Fruit fly (Drosophila melanogaster) whole organism, embryonic: ENCODE results near the gene a10.

Source experiments
- Antp ChIP-seq: fragments of 200-800 bp; sonication (Bioruptor generic); optimal IDR thresholded peaks from 3 replicates; lab custom pipeline; 2016; ENCODE audit warnings: missing biosample characterization, missing genetic modification characterization
- BtbVII ChIP-seq: fragments of 200-800 bp; sonication (Bioruptor generic); optimal IDR thresholded peaks from 3 replicates; lab custom pipeline; 2017; ENCODE audit warnings: missing biosample characterization, mild to moderate bottlenecking, missing genetic modification characterization
- CG10543 ChIP-seq: fragments of 200-800 bp; sonication (Bioruptor generic); optimal IDR thresholded peaks from 3 replicates; lab custom pipeline; 2017; ENCODE audit warnings: missing biosample characterization, mild to moderate bottlenecking, missing genetic modification characterization, moderate library complexity
- CG12769 ChIP-seq: fragments of 200-800 bp; sonication (Bioruptor generic); optimal IDR thresholded peaks from 2 replicates; lab custom pipeline; 2019; ENCODE audit warnings: missing biosample characterization, mild to moderate bottlenecking, missing genetic modification characterization, moderate library complexity
- CG15011 ChIP-seq: fragments of 200-800 bp; sonication (Bioruptor generic); optimal IDR thresholded peaks from 3 replicates; lab custom pipeline; 2018; ENCODE audit warnings: missing biosample characterization, mild to moderate bottlenecking, missing genetic modification characterization
- CG17186 ChIP-seq: fragments of 200-800 bp; sonication (Bioruptor generic); optimal IDR thresholded peaks from 3 replicates; lab custom pipeline; 2017; ENCODE audit warnings: missing biosample characterization, missing genetic modification reagents, missing genetic modification characterization
- CG2678 ChIP-seq: fragments of 200-800 bp; sonication (Bioruptor generic); optimal IDR thresholded peaks from 3 replicates; lab custom pipeline; 2019; ENCODE audit warnings: missing biosample characterization, mild to moderate bottlenecking, missing genetic modification characterization, moderate library complexity
- CG2889 ChIP-seq: fragments of 200-800 bp; sonication (Bioruptor generic); IDR thresholded peaks from 3 replicates; pipeline ENCODE4 v1.3.6; 2022; ENCODE audit warnings: missing biosample characterization, missing genetic modification characterization
- CG31388 ChIP-seq: fragments of 200-800 bp; sonication (Bioruptor generic); optimal IDR thresholded peaks from 2 replicates; lab custom pipeline; 2016; ENCODE audit warnings: missing biosample characterization, missing genetic modification characterization
- CG32532 ChIP-seq: fragments of 200-800 bp; sonication (Bioruptor generic); IDR thresholded peaks from 2 replicates; pipeline ENCODE4 v1.3.6; 2022; ENCODE audit warnings: missing biosample characterization, missing genetic modification characterization
- CG6272 ChIP-seq: fragments of 200-800 bp; sonication (Bioruptor generic); IDR thresholded peaks from 2 replicates; pipeline ENCODE4 v1.3.6; 2022; ENCODE audit warnings: missing biosample characterization, missing genetic modification characterization
- CG8359 ChIP-seq: fragments of 200-800 bp; sonication (Bioruptor generic); optimal IDR thresholded peaks from 2 replicates; lab custom pipeline; 2017; ENCODE audit warnings: missing biosample characterization, mild to moderate bottlenecking, missing genetic modification characterization, borderline replicate concordance
- CG8388 ChIP-seq: fragments of 200-800 bp; sonication (Bioruptor generic); optimal IDR thresholded peaks from 2 replicates; lab custom pipeline; 2019; ENCODE audit warnings: missing biosample characterization, mild to moderate bottlenecking, missing genetic modification characterization, moderate library complexity
- CG8478 ChIP-seq: fragments of >200 bp; optimal IDR thresholded peaks from 2 replicates; lab custom pipeline; 2018
- CG9609 ChIP-seq: fragments of 200-800 bp; sonication (Bioruptor generic); optimal IDR thresholded peaks from 3 replicates; lab custom pipeline; 2016; ENCODE audit warnings: missing biosample characterization, missing genetic modification characterization
- CG9817 ChIP-seq: fragments of 200-800 bp; sonication (Bioruptor generic); optimal IDR thresholded peaks from 2 replicates; lab custom pipeline; 2018; ENCODE audit warnings: missing biosample characterization, mild to moderate bottlenecking, missing genetic modification characterization, moderate library complexity
- D ChIP-seq, 2 experiments: fragments of 200-800 bp in 1 of 2; fragments of >200 bp in 1 of 2; sonication (Bioruptor generic) in 1 of 2; optimal IDR thresholded peaks; 2 replicates in 1 of 2; 3 replicates in 1 of 2; lab custom pipeline; 2017; ENCODE audit warnings: mild to moderate bottlenecking in 1 of 2, missing biosample characterization in 1 of 2, missing genetic modification characterization in 1 of 2, missing genetic modification reagents in 1 of 2
- Doc3 ChIP-seq: fragments of 200-800 bp; sonication (Bioruptor generic); IDR thresholded peaks from 3 replicates; pipeline ENCODE4 v1.3.6; 2022; ENCODE audit warnings: missing biosample characterization, missing genetic modification characterization; ENCODE audit not compliant: partially characterized antibody
- Fer3 ChIP-seq: fragments of 200-800 bp; sonication (Bioruptor generic); optimal IDR thresholded peaks from 2 replicates; lab custom pipeline; 2018; ENCODE audit warnings: missing biosample characterization, mild to moderate bottlenecking, missing genetic modification characterization, moderate library complexity
- HLH3B ChIP-seq: fragments of 200-800 bp; sonication (Bioruptor generic); IDR thresholded peaks from 2 replicates; pipeline ENCODE4 v1.3.6; 2022; ENCODE audit warnings: missing biosample characterization, missing genetic modification characterization
- Med ChIP-seq: fragments of 200-800 bp; sonication (Bioruptor generic); peaks from one replicate; lab custom pipeline; 2016; ENCODE audit warnings: missing biosample characterization, missing genetic modification characterization, mild to moderate bottlenecking, inconsistent platforms, moderate library complexity
- NfI ChIP-seq: fragments of 200-800 bp; sonication (Bioruptor generic); optimal IDR thresholded peaks from 3 replicates; lab custom pipeline; 2018; ENCODE audit warnings: missing biosample characterization, mild to moderate bottlenecking, missing genetic modification characterization, moderate library complexity
- Oaz ChIP-seq: fragments of 200-800 bp; sonication (Bioruptor generic); IDR thresholded peaks from 2 replicates; pipeline ENCODE4 v1.3.6; 2022; ENCODE audit warnings: missing biosample characterization, missing genetic modification characterization
- Poxn ChIP-seq: fragments of 200-800 bp; sonication (Bioruptor generic); IDR thresholded peaks from 2 replicates; pipeline ENCODE4 v1.3.6; 2022; ENCODE audit warnings: missing biosample characterization, missing genetic modification characterization
- Ravus ChIP-seq: fragments of 200-800 bp; sonication (Bioruptor generic); IDR thresholded peaks from 2 replicates; pipeline ENCODE4 v1.3.6; 2022; ENCODE audit warnings: missing biosample characterization, missing genetic modification characterization
- Side ChIP-seq: fragments of 200-800 bp; sonication (Bioruptor generic); optimal IDR thresholded peaks from 2 replicates; lab custom pipeline; 2016; ENCODE audit warnings: missing biosample characterization, missing genetic modification characterization
- Ssrp ChIP-seq: fragments of 200-800 bp; sonication (Bioruptor generic); optimal IDR thresholded peaks from 2 replicates; lab custom pipeline; 2018; ENCODE audit warnings: missing biosample characterization, mild to moderate bottlenecking, missing genetic modification characterization, moderate library complexity
- amos ChIP-seq: fragments of 200-800 bp; sonication (Bioruptor generic); IDR thresholded peaks from 2 replicates; pipeline ENCODE4 v1.3.6; 2022; ENCODE audit warnings: missing biosample characterization, missing genetic modification characterization; ENCODE audit not compliant: partially characterized antibody
- br ChIP-seq: fragments of >200 bp; optimal IDR thresholded peaks from 2 replicates; lab custom pipeline; 2017
- cato ChIP-seq: fragments of 200-800 bp; sonication (Bioruptor generic); optimal IDR thresholded peaks from 2 replicates; lab custom pipeline; 2016; ENCODE audit warnings: missing biosample characterization, missing genetic modification characterization, borderline replicate concordance
- ci ChIP-seq: fragments of 200-800 bp; sonication (Bioruptor generic); IDR thresholded peaks from 3 replicates; pipeline ENCODE4 v1.3.6; 2022; ENCODE audit warnings: missing biosample characterization, missing genetic modification characterization
- da ChIP-seq: fragments of 200-800 bp; sonication (Bioruptor generic); optimal IDR thresholded peaks from 2 replicates; lab custom pipeline; 2016; ENCODE audit warnings: missing biosample characterization, missing genetic modification characterization
- ems ChIP-seq: fragments of 200-800 bp; sonication (Bioruptor generic); optimal IDR thresholded peaks from 3 replicates; lab custom pipeline; 2016; ENCODE audit warnings: missing biosample characterization, missing genetic modification characterization
- fd64A ChIP-seq: fragments of 200-800 bp; sonication (Bioruptor generic); optimal IDR thresholded peaks from 3 replicates; lab custom pipeline; 2018; ENCODE audit warnings: missing biosample characterization, mild to moderate bottlenecking, missing genetic modification characterization
- fu2 ChIP-seq: fragments of 200-800 bp; sonication (Bioruptor generic); optimal IDR thresholded peaks from 2 replicates; lab custom pipeline; 2016; ENCODE audit warnings: missing biosample characterization, missing genetic modification characterization
- ham ChIP-seq: fragments of 200-800 bp; sonication (Bioruptor generic); IDR thresholded peaks from 2 replicates; pipeline ENCODE4 v1.3.6; 2022; ENCODE audit warnings: missing biosample characterization, missing genetic modification characterization
- kni ChIP-seq: fragments of 200-800 bp; sonication (Bioruptor generic); optimal IDR thresholded peaks from 3 replicates; lab custom pipeline; 2017; ENCODE audit warnings: mild to moderate bottlenecking, missing biosample characterization, missing genetic modification reagents, missing genetic modification characterization
- lmd ChIP-seq: fragments of 200-800 bp; sonication (Bioruptor generic); IDR thresholded peaks from 2 replicates; pipeline ENCODE4 v1.3.6; 2022; ENCODE audit warnings: missing biosample characterization, missing genetic modification characterization
- mld ChIP-seq: fragments of 200-800 bp; sonication (Bioruptor generic); IDR thresholded peaks from 3 replicates; pipeline ENCODE4 v1.3.6; 2022; ENCODE audit warnings: missing biosample characterization, missing genetic modification characterization; ENCODE audit not compliant: partially characterized antibody
- phol ChIP-seq: fragments of 200-800 bp; sonication (Bioruptor generic); optimal IDR thresholded peaks from 3 replicates; lab custom pipeline; 2018; ENCODE audit warnings: missing biosample characterization, mild to moderate bottlenecking, missing genetic modification characterization, moderate library complexity
- schlank ChIP-seq: fragments of 200-800 bp; sonication (Bioruptor generic); optimal IDR thresholded peaks from 2 replicates; lab custom pipeline; 2018; ENCODE audit warnings: missing biosample characterization, mild to moderate bottlenecking, missing genetic modification characterization
- shn ChIP-seq: fragments of 200-800 bp; sonication (Bioruptor generic); optimal IDR thresholded peaks from 3 replicates; lab custom pipeline; 2016; ENCODE audit warnings: missing biosample characterization, missing genetic modification characterization
- sqz ChIP-seq: fragments of 200-800 bp; sonication (Bioruptor generic); optimal IDR thresholded peaks from 3 replicates; lab custom pipeline; 2018; ENCODE audit warnings: missing biosample characterization, mild to moderate bottlenecking, missing genetic modification characterization
- sr ChIP-seq: fragments of 200-800 bp; sonication (Bioruptor generic); IDR thresholded peaks from 3 replicates; pipeline ENCODE4 v1.3.6; 2022; ENCODE audit warnings: missing biosample characterization, missing genetic modification characterization
- ssp ChIP-seq: fragments of 200-800 bp; sonication (Bioruptor generic); IDR thresholded peaks from 2 replicates; pipeline ENCODE4 v1.3.6; 2022; ENCODE audit warnings: missing biosample characterization, missing genetic modification characterization
- stwl ChIP-seq: fragments of 200-800 bp; sonication (Bioruptor generic); optimal IDR thresholded peaks from 3 replicates; lab custom pipeline; 2018; ENCODE audit warnings: missing biosample characterization, mild to moderate bottlenecking, missing genetic modification characterization, moderate library complexity
- trem ChIP-seq: fragments of 200-800 bp; optimal IDR thresholded peaks from 3 replicates; lab custom pipeline; 2019; ENCODE audit warnings: missing biosample characterization, mild to moderate bottlenecking, missing genetic modification characterization, moderate library complexity
- trh ChIP-seq: fragments of 200-800 bp; sonication (Bioruptor generic); optimal IDR thresholded peaks from 2 replicates; lab custom pipeline; 2016; ENCODE audit warnings: missing biosample characterization, missing genetic modification characterization
- tx ChIP-seq: fragments of 200-800 bp; sonication (Bioruptor generic); optimal IDR thresholded peaks from 2 replicates; lab custom pipeline; 2016; ENCODE audit warnings: missing biosample characterization, missing genetic modification characterization
- yki ChIP-seq: fragments of >200 bp; optimal IDR thresholded peaks from 3 replicates; lab custom pipeline; 2018
- zen2 ChIP-seq: fragments of 200-800 bp; sonication (Bioruptor generic); IDR thresholded peaks from 3 replicates; pipeline ENCODE4 v1.3.6; 2022; ENCODE audit warnings: missing biosample characterization, missing genetic modification characterization; ENCODE audit not compliant: partially characterized antibody
- zf30C ChIP-seq: fragments of 200-800 bp; sonication (Bioruptor generic); optimal IDR thresholded peaks from 3 replicates; lab custom pipeline; 2018; ENCODE audit warnings: missing biosample characterization, mild to moderate bottlenecking, missing genetic modification characterization

a10 gene

DNA sequence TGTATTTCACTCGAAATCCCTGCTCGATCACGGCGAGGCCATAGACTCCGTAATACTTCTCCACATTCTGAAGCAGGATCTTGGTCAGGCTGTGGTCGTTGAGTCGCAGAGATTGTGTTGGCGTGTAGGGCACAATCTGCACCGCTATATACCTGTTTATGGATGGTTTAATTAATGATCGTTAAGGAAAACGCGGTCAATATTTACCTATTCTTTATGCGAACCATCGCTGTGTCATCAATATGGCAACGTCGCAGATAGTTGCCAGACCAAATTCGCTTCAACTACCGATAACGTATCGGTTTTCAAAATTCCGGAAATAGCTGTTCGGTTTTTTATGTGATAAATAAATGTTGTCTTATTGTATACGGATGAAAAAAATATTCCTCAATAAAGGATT, 21.3 kb upstream of the a10 start, which contains the start of gene Pop5 (continued):
- peak; percentile 54 for TF ChIP-seq phol (tag; lab: Kevin White, UChicago)
- TF ChIP-seq sqz (GFP tag; lab: Kevin White, UChicago) = no peak
- no peak for TF ChIP-seq zen2 (GFP tag; lab: Robert Waterston, UW)
- TF ChIP-seq BtbVII (GFP tag; lab: Kevin White, UChicago) = no peak
- TF ChIP-seq ems (GFP tag; lab: Kevin White, UChicago) = no peak
- TF ChIP-seq Oaz = no peak
- TF ChIP-seq CG32532 = no peak
- TF ChIP-seq ssp (GFP tag; lab: Robert Waterston, UW) = no peak
- no peak for TF ChIP-seq CG15011 (GFP tag; lab: Kevin White, UChicago)
- TF ChIP-seq ham (GFP tag; lab: Robert Waterston, UW) = no peak
- no peak for TF ChIP-seq HLH3B (GFP tag; lab: Robert Waterston, UW)
- TF ChIP-seq br = no peak
- no peak for TF ChIP-seq Ssrp (tag; lab: Kevin White, UChicago)
- peak; percentile 1 for TF ChIP-seq CG9817 (tag; lab: Kevin White, UChicago)
- TF ChIP-seq CG2678 (tag; lab: Kevin White, UChicago) = no peak
- no peak for TF ChIP-seq CG6272 (GFP tag; lab: Robert Waterston, UW)
- TF ChIP-seq CG8478 (lab: Kevin White, UChicago) = no peak
- TF ChIP-seq sr (GFP tag; lab: Robert Waterston, UW) = no peak
- no peak for TF ChIP-seq Antp
- TF ChIP-seq Med (GFP tag; lab: Kevin White, UChicago) = peak; percentile 46
- no peak for TF ChIP-seq cato (GFP tag; lab: Kevin White, UChicago)
- TF ChIP-seq fu2 (GFP tag; lab: Kevin White, UChicago) = no peak
- no peak for TF ChIP-seq CG31388 (GFP tag; lab: Kevin White, UChicago)
- TF ChIP-seq shn (GFP tag; lab: Kevin White, UChicago) = no peak
- no peak for TF ChIP-seq Side (GFP tag; lab: Kevin White, UChicago)
- no peak for TF ChIP-seq schlank
- no peak for TF ChIP-seq yki (lab: Kevin White, UChicago)
- no peak for TF ChIP-seq zf30C (GFP tag; lab: Kevin White, UChicago)
- peak; percentile 33 for TF ChIP-seq kni (GFP tag; lab: Kevin White, UChicago)
- TF ChIP-seq mld (GFP tag; lab: Robert Waterston, UW) = no peak
- TF ChIP-seq CG10543 = peak; percentile 9
- TF ChIP-seq da = no peak
- 0 out of 3 replicates have a peak, but pooled peaks have one; percentile 20 for TF ChIP-seq Doc3
- TF ChIP-seq D (optimal IDR thresholded peaks at IDR 0.05; lab: Kevin White, UChicago) = no peak
- TF ChIP-seq D (GFP tag; optimal IDR thresholded peaks at IDR 0.05; lab: Kevin White, UChicago) = no peak
- TF ChIP-seq CG2889 (GFP tag; lab: Robert Waterston, UW) = no peak
- TF ChIP-seq Poxn = no peak
- no peak for TF ChIP-seq CG8388 (GFP tag; lab: Kevin White, UChicago)
- peak; percentile 34 for TF ChIP-seq NfI (GFP tag; lab: Kevin White, UChicago)
- peak; percentile 10 for TF ChIP-seq Fer3 (tag; lab: Kevin White, UChicago)
- peak; percentile 36 for TF ChIP-seq fd64A (GFP tag; lab: Kevin White, UChicago)
- TF ChIP-seq CG8359 = no peak
- TF ChIP-seq ci (GFP tag; lab: Robert Waterston, UW) = peak; percentile 26; the same call in 1 of the 3 replicates
- TF ChIP-seq stwl (tag; lab: Kevin White, UChicago) = peak; percentile 70
- TF ChIP-seq CG9609 (GFP tag; lab: Kevin White, UChicago) = peak; percentile 12
- no peak for TF ChIP-seq lmd (GFP tag; lab: Robert Waterston, UW)
- TF ChIP-seq trem = peak; percentile 88
- no peak for TF ChIP-seq tx (GFP tag; lab: Kevin White, UChicago)
- TF ChIP-seq Ravus = no peak
- no peak for TF ChIP-seq CG12769 (tag; lab: Kevin White, UChicago)
- no peak for TF ChIP-seq trh (GFP tag; lab: Kevin White, UChicago)
- no peak for TF ChIP-seq CG17186
- TF ChIP-seq amos (GFP tag; lab: Robert Waterston, UW) = peak; percentile 53; the same call in 1 of the 2 replicates
